Fruit fly (Drosophila melanogaster): Measurements from ENCODE around the gene ranshi.

DNA sequence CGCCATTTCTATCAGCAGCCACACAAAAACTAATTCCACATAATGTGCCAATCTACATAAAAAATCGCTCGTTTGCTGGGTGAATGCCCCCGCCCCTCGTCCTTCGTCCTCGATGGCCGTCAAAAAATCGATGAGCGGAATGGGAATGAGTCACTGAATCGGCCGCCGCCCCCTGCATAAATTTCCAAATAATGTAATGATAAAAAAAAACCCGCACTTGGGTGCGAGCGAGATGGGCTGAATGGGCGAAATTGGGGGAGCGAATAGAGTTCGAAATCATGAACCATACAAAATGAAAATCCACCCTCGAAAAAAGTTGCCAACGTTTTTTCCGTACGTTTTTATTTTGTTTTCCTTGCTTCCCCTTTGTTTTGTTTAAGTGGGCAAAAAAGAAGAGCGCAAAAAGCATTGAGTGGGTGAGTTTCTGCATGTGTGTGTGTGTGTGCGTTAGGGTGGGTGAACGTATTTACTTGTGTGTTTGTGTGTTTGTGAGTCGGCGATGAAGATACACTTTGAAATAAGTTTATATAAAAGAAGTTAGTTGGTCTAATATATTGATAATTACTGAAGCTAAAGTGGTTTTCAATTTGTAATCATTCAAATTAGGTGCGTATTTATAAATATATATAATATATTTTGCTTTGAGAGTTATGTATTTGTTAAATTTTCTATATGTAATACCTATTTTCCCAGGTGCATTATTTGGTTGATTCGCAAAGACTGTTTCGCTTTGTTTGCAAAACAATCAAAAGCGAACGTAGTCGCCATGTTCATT lies 24.0 kb downstream of the ranshi start:
- TF ChIP-seq usp (GFP tag; optimal IDR thresholded peaks at IDR 0.05), result no peak
- no peak for TF ChIP-seq EcR (GFP tag; optimal IDR thresholded peaks at IDR 0.05)
- no peak for TF ChIP-seq CG8478 (optimal IDR thresholded peaks at IDR 0.05)
- no peak for TF ChIP-seq pan (optimal IDR thresholded peaks at IDR 0.05)
- no peak for TF ChIP-seq Dll (optimal IDR thresholded peaks at IDR 0.05)
- no peak for TF ChIP-seq psq (optimal IDR thresholded peaks at IDR 0.05)

Data from whole organism.